Worm (Caenorhabditis elegans): ENCODE results near the gene xtr-2.
"Not testable (repeated sequence)": the region's sequence is repeated elsewhere in the genome, so short reads cannot be mapped to it uniquely, and the experiment has no call there.

- TF ChIP-seq F57A8.1 (GFP tag; optimal IDR thresholded peaks at IDR 0.05); atf-7 (tag; optimal IDR thresholded peaks at IDR 0.05); Y53G8AR.9 (GFP tag; conservative IDR thresholded peaks at IDR 0.05); lir-1 (GFP tag; conservative IDR thresholded peaks at IDR 0.05); ama-1 (optimal IDR thresholded peaks at IDR 0.05); ama-1 (GFP tag; optimal IDR thresholded peaks at IDR 0.05); sea-2 (GFP tag; IDR thresholded peaks at IDR 0.05); dox-1 (GFP tag; IDR thresholded peaks at IDR 0.05); nhr-179 (tag; optimal IDR thresholded peaks at IDR 0.05); lsl-1 (GFP tag; optimal IDR thresholded peaks at IDR 0.05); nhr-90 (tag; optimal IDR thresholded peaks at IDR 0.05): not testable (repeated sequence)
Observed at ce11 chrX:12308045-12308499, 7.3 kb upstream of the xtr-2 start, which contains the start of gene F17A2.16.

Measured in whole organism, young adult.